Worm (Caenorhabditis elegans): ENCODE results near the gene oig-4.

DNA sequence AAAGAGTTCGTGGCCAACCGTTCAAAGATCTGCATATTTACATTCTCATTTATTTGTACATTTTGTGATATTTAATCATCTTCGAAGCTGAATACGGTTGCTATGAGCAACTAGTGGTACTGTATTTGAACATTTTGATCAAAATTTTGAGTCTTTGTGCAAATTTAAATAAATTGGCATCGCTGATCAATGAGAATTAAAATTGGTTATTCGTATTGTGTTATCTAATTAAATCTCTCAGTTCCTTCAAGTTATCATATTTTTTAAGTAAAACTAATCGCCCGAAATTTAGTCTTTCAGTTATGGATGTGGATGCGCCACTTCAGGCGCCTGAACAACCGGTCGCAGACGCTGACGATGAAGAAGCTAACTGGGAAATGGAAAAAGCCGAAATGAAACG, 14.0 kb upstream of the oig-4 start, which contains the start of gene npp-21:
- no peak for TF ChIP-seq W03F9.2 (tag; optimal IDR thresholded peaks at IDR 0.05)
- TF ChIP-seq dao-5 (tag; optimal IDR thresholded peaks at IDR 0.05): no peak
- no peak for TF ChIP-seq him-1 (tag; optimal IDR thresholded peaks at IDR 0.05)

All from whole organism, L4/young adult.